Fruit fly (Drosophila melanogaster) whole organism, adult: ENCODE results near the gene Ppat-Dpck.

ENCODE experiments used
- CG11617 ChIP-seq: fragments of 200-800 bp; sonication (Bioruptor generic); optimal IDR thresholded peaks from 2 replicates; lab custom pipeline; 2017; ENCODE audit warnings: mild to moderate bottlenecking, missing biosample characterization, missing genetic modification reagents, missing genetic modification characterization
- CG1620 ChIP-seq: fragments of 200-800 bp; sonication (Bioruptor generic); optimal IDR thresholded peaks from 2 replicates; lab custom pipeline; 2016; ENCODE audit warnings: missing biosample characterization, missing genetic modification characterization
- CG5204 ChIP-seq: fragments of 200-800 bp; sonication (Bioruptor generic); optimal IDR thresholded peaks from 2 replicates; lab custom pipeline; 2016; ENCODE audit warnings: missing biosample characterization, missing genetic modification characterization
- CG7045 ChIP-seq: fragments of 200-800 bp; sonication (Bioruptor generic); optimal IDR thresholded peaks from 2 replicates; lab custom pipeline; 2017; ENCODE audit warnings: missing biosample characterization, mild to moderate bottlenecking, missing genetic modification characterization
- Hr96 ChIP-seq: fragments of 200-800 bp; sonication (Bioruptor generic); optimal IDR thresholded peaks from 2 replicates; lab custom pipeline; 2016; ENCODE audit warnings: missing biosample characterization, missing genetic modification characterization
- cic ChIP-seq: fragments of 200-800 bp; sonication (Bioruptor generic); optimal IDR thresholded peaks from 2 replicates; lab custom pipeline; 2017; ENCODE audit warnings: missing biosample characterization, mild to moderate bottlenecking, missing genetic modification characterization, moderate library complexity
- cnc ChIP-seq, 2 experiments: fragments of >200 bp; optimal IDR thresholded peaks; 2 replicates each; lab custom pipeline; 2017
- kay ChIP-seq: fragments of 200-800 bp; sonication (Bioruptor generic); peaks from one replicate; lab custom pipeline; 2016; ENCODE audit warnings: missing biosample characterization, missing genetic modification characterization, borderline replicate concordance
- pad ChIP-seq: fragments of 200-800 bp; sonication (Bioruptor generic); optimal IDR thresholded peaks from 3 replicates; lab custom pipeline; 2017; ENCODE audit warnings: missing biosample characterization, missing genetic modification characterization, mild to moderate bottlenecking, moderate library complexity, missing genetic modification reagents
- tj ChIP-seq: fragments of 200-800 bp; sonication (Bioruptor generic); optimal IDR thresholded peaks from 3 replicates; lab custom pipeline; 2017; ENCODE audit warnings: missing biosample characterization, mild to moderate bottlenecking, missing genetic modification characterization, moderate library complexity
- toe ChIP-seq: fragments of 200-800 bp; sonication (Bioruptor generic); optimal IDR thresholded peaks from 2 replicates; lab custom pipeline; 2016; ENCODE audit warnings: missing biosample characterization, missing genetic modification characterization

DNA sequence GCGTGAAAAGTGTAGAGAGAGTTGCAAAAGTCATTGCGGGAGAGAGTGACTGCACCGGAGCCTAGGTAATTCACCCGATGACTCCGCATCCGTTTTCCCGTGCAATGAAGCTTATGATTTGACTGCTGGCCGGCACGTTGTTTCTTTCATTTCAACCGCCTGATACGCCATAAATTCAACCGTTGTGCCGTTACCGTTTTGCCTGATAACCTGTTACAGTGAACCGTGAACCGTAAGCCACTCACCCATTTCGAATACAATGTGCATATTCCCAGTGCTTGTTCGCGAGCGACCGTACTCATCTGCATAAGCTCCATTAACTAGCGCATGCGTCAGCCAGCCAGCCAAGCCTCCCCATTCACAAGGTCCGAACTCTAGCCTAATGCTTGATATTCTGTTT lies 6.2 kb upstream of the Ppat-Dpck start:
- TF ChIP-seq Hr96 (GFP tag; lab: Kevin White, UChicago) (no peak), CG5204 (no peak), kay (no peak), toe (no peak), cic (GFP tag; lab: Kevin White, UChicago) (no peak), CG1620 (GFP tag; lab: Kevin White, UChicago) (no peak), tj (no peak), cnc (optimal IDR thresholded peaks at IDR 0.05; lab: Kevin White, UChicago) (no peak), CG7045 (GFP tag; lab: Kevin White, UChicago) (no peak), CG11617 (no peak), pad (no peak)
